Worm (Caenorhabditis elegans): ENCODE measurements around the gene sre-26.

Gene sre-26

DNA sequence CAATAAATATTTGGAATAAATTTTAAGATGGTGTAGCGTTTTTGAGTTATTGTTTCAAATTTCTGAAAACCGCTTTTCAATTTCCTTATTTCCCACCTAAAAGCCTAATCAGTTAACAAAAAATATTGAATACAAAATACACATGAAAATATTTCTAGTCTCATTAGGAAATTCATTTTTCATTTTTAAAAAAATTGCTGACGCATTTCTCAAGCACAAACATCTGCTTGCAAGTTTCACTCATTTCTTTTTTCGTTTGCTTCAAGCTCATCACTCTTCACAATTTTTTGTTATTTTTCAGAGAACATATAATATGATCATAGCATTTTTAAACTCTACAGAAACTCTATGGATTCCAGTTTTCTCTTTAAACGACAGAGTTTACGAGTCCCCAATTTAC, 32.4 kb downstream of the sre-26 start, which contains the start of gene sre-41:
sre-41 (plus strand) TSS at position 301 of the 400 bp plus-strand sequence.
- TF ChIP-seq ham-2 (GFP tag; optimal IDR thresholded peaks at IDR 0.05) (no peak), sptf-1 (tag; optimal IDR thresholded peaks at IDR 0.05) (no peak), nhr-2 (tag; optimal IDR thresholded peaks at IDR 0.05) (no peak), unc-39 (tag; optimal IDR thresholded peaks at IDR 0.05) (no peak), nhr-237 (tag; optimal IDR thresholded peaks at IDR 0.05) (no peak), ceh-39 (tag; optimal IDR thresholded peaks at IDR 0.05) (no peak), snpc-4 (tag; optimal IDR thresholded peaks at IDR 0.05) (no peak), mep-1 (tag; optimal IDR thresholded peaks at IDR 0.05) (no peak), ceh-43 (GFP tag; optimal IDR thresholded peaks at IDR 0.05) (no peak), elt-3 (tag; optimal IDR thresholded peaks at IDR 0.05) (no peak), lsy-2 (tag; optimal IDR thresholded peaks at IDR 0.05) (no peak), ceh-83 (GFP tag; optimal IDR thresholded peaks at IDR 0.05) (no peak), nhr-28 (tag; optimal IDR thresholded peaks at IDR 0.05) (no peak), sem-2 (GFP tag; optimal IDR thresholded peaks at IDR 0.05) (no peak), tbx-8 (GFP tag; optimal IDR thresholded peaks at IDR 0.05) (no peak), flh-1 (GFP tag; optimal IDR thresholded peaks at IDR 0.05) (no peak), mab-5 (tag; optimal IDR thresholded peaks at IDR 0.05) (no peak)

DNA sequence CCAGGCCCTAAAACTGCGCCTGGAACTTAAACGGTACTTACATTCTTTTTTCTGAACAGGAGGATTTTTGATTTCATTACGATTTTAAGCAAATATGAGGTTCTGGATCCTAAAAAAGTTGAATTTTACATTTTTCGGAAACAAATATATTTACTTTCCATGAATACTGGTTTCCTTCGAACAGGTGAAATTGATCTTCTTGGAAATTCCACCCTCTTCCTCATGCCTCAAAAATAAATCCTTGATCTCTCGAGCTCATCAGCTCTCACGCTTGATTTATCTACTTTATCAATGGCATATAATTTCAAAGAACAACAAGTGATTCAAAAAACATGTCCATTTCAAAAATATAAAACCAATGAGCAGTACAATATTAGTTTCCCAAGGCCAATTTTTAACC, 32.9 kb downstream of the sre-26 start:
- no peak for TF ChIP-seq ceh-39 (tag; optimal IDR thresholded peaks at IDR 0.05)
- no peak for TF ChIP-seq nhr-12 (tag; optimal IDR thresholded peaks at IDR 0.05)
- TF ChIP-seq nhr-2 (tag; optimal IDR thresholded peaks at IDR 0.05), result no peak
- TF ChIP-seq nhr-28 (tag; optimal IDR thresholded peaks at IDR 0.05), result no peak
- TF ChIP-seq zip-8 (tag; optimal IDR thresholded peaks at IDR 0.05), result no peak
- no peak for TF ChIP-seq ceh-43 (GFP tag; optimal IDR thresholded peaks at IDR 0.05)
- no peak for TF ChIP-seq mls-2 (tag; optimal IDR thresholded peaks at IDR 0.05)

DNA sequence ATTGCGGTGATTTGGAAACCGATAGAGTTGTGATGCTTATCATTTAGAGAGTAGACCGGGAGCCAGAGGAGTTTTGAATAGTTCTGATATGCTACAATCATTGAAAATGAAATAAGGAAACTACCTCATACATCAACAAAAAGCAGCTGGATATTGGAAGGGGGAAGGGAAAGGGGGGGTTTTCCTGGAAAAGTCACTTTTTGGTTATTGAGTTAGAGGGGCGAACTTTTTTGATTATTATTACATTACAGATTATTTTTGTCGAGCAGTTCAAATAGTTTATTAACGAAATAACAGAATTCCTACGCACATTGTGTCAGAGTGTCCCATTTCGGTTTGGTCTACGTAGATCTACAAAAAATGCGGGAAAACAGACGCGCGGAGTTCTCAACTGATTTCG, 33.6 kb downstream of the sre-26 start, which contains the start of gene sre-42:
sre-42 (minus strand) TSS at position 101 of the 400 bp plus-strand sequence.
- TF ChIP-seq pha-4 (tag; optimal IDR thresholded peaks at IDR 0.05) (no peak), lin-13 (tag; optimal IDR thresholded peaks at IDR 0.05) (no peak), tbx-8 (GFP tag; optimal IDR thresholded peaks at IDR 0.05) (no peak), mep-1 (tag; optimal IDR thresholded peaks at IDR 0.05) (no peak), M03D4.4 (tag; optimal IDR thresholded peaks at IDR 0.05) (no peak)

DNA sequence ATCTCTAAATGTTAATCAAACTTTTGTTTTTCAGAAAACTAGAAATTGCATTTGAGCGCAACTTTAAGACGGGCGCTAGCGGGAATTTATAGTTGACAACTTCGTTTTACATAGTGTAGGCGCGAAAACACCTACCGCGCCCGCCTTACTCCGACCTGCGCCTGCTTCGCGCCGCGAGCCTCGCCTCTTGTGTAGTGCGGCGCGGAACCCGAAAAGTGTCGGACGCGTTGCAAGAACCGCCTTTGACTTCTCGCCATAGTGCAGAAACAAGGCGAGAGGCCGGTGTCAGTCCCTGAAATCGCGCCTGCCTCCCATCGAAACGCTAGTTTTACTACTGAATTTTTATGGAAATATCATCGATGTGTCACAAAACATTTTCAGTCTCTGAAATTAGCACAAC, 34.6 kb downstream of the sre-26 start:
- no peak for TF ChIP-seq nhr-2 (tag; optimal IDR thresholded peaks at IDR 0.05)
- no peak for TF ChIP-seq blmp-1 (tag; optimal IDR thresholded peaks at IDR 0.05)
- TF ChIP-seq sem-2 (GFP tag; optimal IDR thresholded peaks at IDR 0.05), result no peak
- no peak for TF ChIP-seq tbx-8 (GFP tag; optimal IDR thresholded peaks at IDR 0.05)
- no peak for TF ChIP-seq lin-13 (tag; optimal IDR thresholded peaks at IDR 0.05)
- TF ChIP-seq mls-2 (tag; optimal IDR thresholded peaks at IDR 0.05), result no peak

DNA sequence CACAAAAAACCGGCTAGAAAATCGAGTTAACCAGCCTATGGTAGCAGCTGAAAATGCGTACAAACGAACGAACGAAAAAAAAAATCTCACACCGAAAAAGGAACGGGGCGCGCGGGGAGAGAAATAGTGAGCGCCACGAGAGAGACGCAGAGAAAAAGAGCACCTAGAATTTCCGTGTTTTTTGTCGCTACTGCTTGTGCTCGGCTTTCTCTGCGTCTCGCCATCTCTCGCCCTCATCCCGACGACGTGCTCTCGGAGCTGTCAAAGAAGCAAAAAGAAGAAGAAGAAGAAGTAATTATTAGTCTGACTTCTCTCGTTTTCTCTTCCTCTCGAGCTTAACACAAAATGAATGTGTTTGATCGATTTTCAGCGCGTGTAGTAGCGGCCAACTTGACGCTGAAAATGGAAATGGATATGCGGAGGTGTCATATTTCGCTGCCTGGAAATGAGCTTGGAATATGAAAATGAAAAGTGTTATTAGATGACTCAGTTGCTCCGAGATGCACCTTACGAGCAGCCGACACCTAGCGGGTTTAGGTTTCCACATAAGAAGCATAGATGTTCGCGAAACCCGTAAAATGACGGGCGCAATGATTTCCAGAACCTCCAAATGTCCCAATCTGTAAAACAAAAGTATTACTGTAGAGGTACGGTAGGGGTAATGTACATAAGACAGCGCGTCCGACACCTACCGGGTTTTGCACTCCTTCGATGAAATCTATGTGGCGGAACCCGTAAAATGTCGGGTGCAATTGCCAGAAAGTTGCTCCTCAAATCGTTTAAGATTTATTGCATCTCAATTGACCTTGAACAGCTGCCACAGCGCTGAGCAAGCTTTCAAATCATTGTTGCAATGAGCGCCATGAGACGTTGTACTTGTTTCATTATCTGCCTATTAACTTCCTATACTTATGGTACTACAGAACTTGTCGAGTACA, 37.5 kb downstream of the sre-26 start, which contains the start of gene btb-14:
btb-14 (plus strand) TSS at position 839 of the 938 bp plus-strand sequence.
- TF ChIP-seq hlh-1 (tag; optimal IDR thresholded peaks at IDR 0.05) (peak; percentile 0), unc-39 (tag; optimal IDR thresholded peaks at IDR 0.05) (peak; percentile 23), unc-62 (GFP tag; optimal IDR thresholded peaks at IDR 0.05) (no peak), nhr-2 (tag; optimal IDR thresholded peaks at IDR 0.05) (no peak), elt-1 (tag; optimal IDR thresholded peaks at IDR 0.05; ENCODE audit: borderline replicate concordance, insufficient read depth) (no peak), nhr-237 (tag; optimal IDR thresholded peaks at IDR 0.05) (no peak)

DNA sequence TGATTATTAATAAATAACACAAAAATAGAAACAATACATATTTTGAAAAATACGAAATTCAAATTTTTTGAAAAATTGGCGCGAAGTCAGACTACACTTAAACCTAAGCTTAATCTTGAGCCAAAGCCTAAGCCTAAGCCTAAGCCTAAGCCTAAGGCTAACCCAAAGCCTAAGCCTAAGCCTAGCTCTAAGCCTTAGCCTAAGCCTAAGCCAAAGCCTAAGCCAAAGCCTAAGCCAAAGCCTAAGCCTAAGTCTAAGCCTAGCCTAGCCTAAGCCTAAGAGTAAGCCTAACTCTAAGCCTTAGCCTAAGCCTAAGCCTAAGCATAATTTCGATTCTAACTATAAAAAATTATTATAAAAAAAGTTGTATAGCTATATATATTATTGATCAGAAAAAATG, 39.5 kb downstream of the sre-26 start:
- TF ChIP-seq sem-2 (GFP tag; optimal IDR thresholded peaks at IDR 0.05) (no peak), blmp-1 (tag; optimal IDR thresholded peaks at IDR 0.05) (no peak), snpc-4 (tag; optimal IDR thresholded peaks at IDR 0.05) (no peak), nhr-76 (tag; optimal IDR thresholded peaks at IDR 0.05) (no peak), ham-2 (GFP tag; optimal IDR thresholded peaks at IDR 0.05) (peak; percentile 12), lin-13 (tag; optimal IDR thresholded peaks at IDR 0.05) (no peak)
